Worm (Caenorhabditis elegans): Measurements from ENCODE around the gene srbc-51.
"Not testable (repeated sequence)": the region's sequence is repeated elsewhere in the genome, so short reads cannot be mapped to it uniquely, and the experiment has no call there.

The srbc-51 gene

DNA sequence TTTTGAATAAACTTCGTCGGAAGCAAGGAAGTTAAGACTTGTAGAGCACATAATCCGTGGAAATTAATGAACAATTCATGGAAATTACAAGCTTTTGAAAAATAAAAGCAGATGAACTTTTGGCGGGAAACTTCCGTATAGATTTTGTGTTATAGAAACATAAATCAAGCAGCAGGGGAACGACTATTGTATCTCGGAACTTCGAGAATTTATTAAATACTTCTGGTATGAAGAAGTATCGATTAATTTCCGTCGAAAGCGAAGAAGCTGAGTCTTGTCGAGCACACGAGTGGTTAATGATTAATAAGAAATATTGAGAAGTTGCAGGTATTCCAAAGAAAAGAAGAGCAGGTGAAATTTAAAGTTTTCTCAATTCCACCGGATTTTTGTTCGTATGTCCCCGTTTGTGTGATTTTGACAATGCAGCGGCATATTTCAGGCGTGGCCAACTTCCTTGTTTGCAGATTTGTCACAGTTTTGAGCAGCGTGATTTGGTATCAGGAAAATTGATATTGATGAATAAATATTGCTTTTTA lies 24.1 kb downstream of the srbc-51 start, which contains the start of gene srh-147:
srh-147 (minus strand) TSS at position 51 of the 536 bp plus-strand sequence.
- not testable (repeated sequence) for TF ChIP-seq mdl-1 (tag; optimal IDR thresholded peaks at IDR 0.05); lin-13 (GFP tag; optimal IDR thresholded peaks at IDR 0.05); alr-1 (tag; optimal IDR thresholded peaks at IDR 0.05)

DNA sequence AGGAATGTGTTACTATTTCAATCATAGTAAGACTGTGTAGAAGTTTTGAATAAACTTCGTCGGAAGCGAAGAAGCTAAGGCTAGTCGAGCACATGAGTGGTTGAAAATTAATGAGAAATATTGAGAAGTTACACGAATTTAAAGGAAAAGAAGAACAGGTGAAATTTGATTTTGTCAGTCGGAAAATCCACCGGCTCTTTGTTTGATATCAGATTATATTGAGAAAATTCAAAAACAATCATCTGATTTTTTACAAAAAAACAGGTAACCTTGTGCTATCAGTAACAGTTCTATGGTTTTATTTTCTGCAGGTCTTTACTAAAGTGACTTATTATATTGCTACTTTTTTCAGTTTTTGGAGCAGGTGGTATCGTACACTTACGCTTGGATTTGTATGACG lies 32.1 kb downstream of the srbc-51 start, which contains the start of gene srh-148:
srh-148 (minus strand) TSS at position 101 of the 400 bp plus-strand sequence.
- no peak for TF ChIP-seq nhr-129 (tag; optimal IDR thresholded peaks at IDR 0.05)
- no peak for TF ChIP-seq zag-1 (tag; optimal IDR thresholded peaks at IDR 0.05)
- TF ChIP-seq ztf-11 (tag; optimal IDR thresholded peaks at IDR 0.05), result no peak
- no peak for TF ChIP-seq egl-27 (tag; optimal IDR thresholded peaks at IDR 0.05)
- TF ChIP-seq nhr-23 (tag; optimal IDR thresholded peaks at IDR 0.05), result no peak
- TF ChIP-seq ceh-16 (tag; optimal IDR thresholded peaks at IDR 0.05), result no peak
- no peak for TF ChIP-seq lin-39 (tag; optimal IDR thresholded peaks at IDR 0.05)
- TF ChIP-seq nhr-77 (tag; optimal IDR thresholded peaks at IDR 0.05), result no peak
- TF ChIP-seq nhr-12 (tag; optimal IDR thresholded peaks at IDR 0.05), result no peak
- no peak for TF ChIP-seq skn-1 (tag; optimal IDR thresholded peaks at IDR 0.05)
- no peak for TF ChIP-seq nhr-11 (tag; optimal IDR thresholded peaks at IDR 0.05)
- no peak for TF ChIP-seq nhr-237 (tag; optimal IDR thresholded peaks at IDR 0.05)
- no peak for TF ChIP-seq gmeb-1 (tag; optimal IDR thresholded peaks at IDR 0.05)
- no peak for TF ChIP-seq C34F6.9 (tag; optimal IDR thresholded peaks at IDR 0.05)
- no peak for TF ChIP-seq lin-13 (GFP tag; optimal IDR thresholded peaks at IDR 0.05)

DNA sequence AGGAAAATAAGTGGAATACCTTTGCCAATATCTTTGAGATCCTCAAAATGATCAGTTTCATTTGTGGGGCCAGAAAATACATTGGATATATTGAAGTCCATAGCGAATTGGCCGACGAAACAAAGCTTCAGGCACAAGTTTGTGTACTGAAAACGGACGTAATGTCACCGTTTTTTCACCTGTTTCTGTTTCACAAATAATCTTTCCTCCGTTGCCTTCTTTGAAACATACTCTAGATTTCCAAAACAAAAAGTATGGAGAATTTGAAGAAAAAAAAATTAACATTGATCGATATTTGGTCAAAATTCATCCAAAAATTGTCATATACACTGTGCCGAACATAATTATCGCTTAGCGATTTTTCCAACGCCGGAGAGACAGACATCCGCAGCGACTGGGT lies 36.4 kb downstream of the srbc-51 start, which contains the start of gene srz-12:
srz-12 (minus strand) TSS at position 101 of the 400 bp plus-strand sequence.
- no peak for TF ChIP-seq nhr-10 (tag; optimal IDR thresholded peaks at IDR 0.05)
- TF ChIP-seq nhr-25 (tag; optimal IDR thresholded peaks at IDR 0.05), result no peak
- TF ChIP-seq ama-1 (optimal IDR thresholded peaks at IDR 0.05), result no peak
- no peak for TF ChIP-seq nhr-129 (tag; optimal IDR thresholded peaks at IDR 0.05)
- TF ChIP-seq sma-3 (GFP tag; optimal IDR thresholded peaks at IDR 0.05), result no peak
- TF ChIP-seq lin-13 (GFP tag; optimal IDR thresholded peaks at IDR 0.05), result no peak
- TF ChIP-seq ztf-1 (GFP tag; conservative IDR thresholded peaks at IDR 0.05), result no peak
- no peak for TF ChIP-seq crh-2 (tag; optimal IDR thresholded peaks at IDR 0.05)

DNA sequence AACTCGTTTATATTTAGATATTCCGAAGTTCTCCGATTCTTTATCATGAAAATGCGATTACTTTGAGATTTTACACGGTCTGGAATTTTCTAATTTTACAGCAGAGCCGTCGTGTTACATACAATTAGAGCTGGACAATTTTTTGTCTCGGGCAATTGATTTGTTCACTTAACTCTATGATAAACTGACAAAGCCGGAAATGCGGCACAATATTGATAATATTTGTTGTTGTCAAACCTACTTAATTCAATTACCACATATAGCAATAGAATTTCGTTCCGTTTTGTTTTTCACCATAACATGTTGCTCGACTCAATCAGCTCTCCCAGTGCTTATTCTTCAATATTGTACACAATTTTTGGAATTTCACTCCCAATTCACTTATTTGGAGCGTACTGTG lies 36.8 kb downstream of the srbc-51 start, which contains the start of gene srh-299:
srh-299 (plus strand) TSS at position 301 of the 400 bp plus-strand sequence.
- TF ChIP-seq nhr-129 (tag; optimal IDR thresholded peaks at IDR 0.05) (no peak), R02D3.7 (tag; optimal IDR thresholded peaks at IDR 0.05) (no peak)

DNA sequence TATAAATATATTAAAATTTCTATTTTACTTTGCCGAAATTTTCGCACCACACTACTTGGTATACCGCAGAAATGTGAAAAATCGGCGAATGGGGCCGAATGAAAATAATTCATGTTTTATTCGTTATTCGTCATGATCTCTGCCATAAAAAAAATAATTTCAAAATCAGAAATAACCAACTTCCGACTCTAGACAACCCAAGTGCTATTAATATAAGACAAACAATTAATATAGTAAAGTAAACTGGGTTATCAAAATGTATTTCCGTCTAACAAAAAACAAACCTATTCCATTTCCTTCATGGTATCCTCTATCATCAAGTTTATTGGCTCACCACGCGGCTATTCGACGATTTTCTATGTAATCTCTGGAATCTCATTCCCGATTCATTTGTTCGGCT lies 39.6 kb downstream of the srbc-51 start, which contains the start of gene srh-293:
srh-293 (plus strand) TSS at position 301 of the 400 bp plus-strand sequence.
- TF ChIP-seq nhr-77 (tag; optimal IDR thresholded peaks at IDR 0.05), result no peak
- TF ChIP-seq unc-62 (GFP tag; optimal IDR thresholded peaks at IDR 0.05), result no peak
- TF ChIP-seq egl-27 (tag; optimal IDR thresholded peaks at IDR 0.05), result no peak
- TF ChIP-seq ztf-11 (tag; optimal IDR thresholded peaks at IDR 0.05), result no peak
- TF ChIP-seq elt-3 (tag; optimal IDR thresholded peaks at IDR 0.05), result no peak
- TF ChIP-seq Y55F3AM.14 (GFP tag; optimal IDR thresholded peaks at IDR 0.05), result no peak
- TF ChIP-seq alr-1 (tag; optimal IDR thresholded peaks at IDR 0.05), result no peak

DNA sequence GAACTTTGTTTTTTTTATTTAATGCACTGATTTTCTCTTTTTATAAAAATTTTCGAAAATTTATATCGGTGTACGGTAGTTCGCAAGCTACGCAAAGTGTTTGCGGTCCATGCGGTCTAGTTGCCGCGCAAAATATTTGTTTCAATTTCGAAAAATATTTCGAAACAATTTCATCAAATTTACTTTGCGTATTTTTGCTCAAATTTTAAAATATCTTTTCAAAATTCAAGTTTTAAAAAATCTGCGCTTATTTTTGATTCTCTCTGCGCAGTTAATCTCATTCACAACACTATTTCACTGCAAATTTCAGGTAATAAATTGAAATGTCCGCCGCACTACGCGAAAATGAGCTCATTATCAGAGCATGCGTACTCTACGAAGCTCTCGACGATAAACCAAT lies 41.2 kb downstream of the srbc-51 start, which contains the start of gene fbxa-197:
fbxa-197 (plus strand) TSS at position 301 of the 400 bp plus-strand sequence.
- TF ChIP-seq nhr-25 (tag; optimal IDR thresholded peaks at IDR 0.05) (no peak), sma-3 (GFP tag; optimal IDR thresholded peaks at IDR 0.05) (no peak), lsy-2 (tag; optimal IDR thresholded peaks at IDR 0.05) (no peak), unc-62 (GFP tag; optimal IDR thresholded peaks at IDR 0.05) (no peak), R02D3.7 (tag; optimal IDR thresholded peaks at IDR 0.05) (no peak), elt-3 (tag; optimal IDR thresholded peaks at IDR 0.05) (no peak), lin-39 (tag; optimal IDR thresholded peaks at IDR 0.05) (no peak), nhr-11 (tag; optimal IDR thresholded peaks at IDR 0.05) (no peak), dmd-4 (tag; optimal IDR thresholded peaks at IDR 0.05) (no peak), nhr-6 (tag; optimal IDR thresholded peaks at IDR 0.05) (no peak), lin-13 (GFP tag; optimal IDR thresholded peaks at IDR 0.05) (no peak), ztf-1 (GFP tag; conservative IDR thresholded peaks at IDR 0.05) (no peak), zag-1 (tag; optimal IDR thresholded peaks at IDR 0.05) (no peak), ztf-11 (tag; optimal IDR thresholded peaks at IDR 0.05) (no peak), C34F6.9 (tag; optimal IDR thresholded peaks at IDR 0.05) (no peak), snpc-4 (tag; optimal IDR thresholded peaks at IDR 0.05) (no peak), ceh-16 (tag; optimal IDR thresholded peaks at IDR 0.05) (no peak)
